ENCODE assay signal across 2 fruit fly cellular contexts in the genomic region with DNA sequence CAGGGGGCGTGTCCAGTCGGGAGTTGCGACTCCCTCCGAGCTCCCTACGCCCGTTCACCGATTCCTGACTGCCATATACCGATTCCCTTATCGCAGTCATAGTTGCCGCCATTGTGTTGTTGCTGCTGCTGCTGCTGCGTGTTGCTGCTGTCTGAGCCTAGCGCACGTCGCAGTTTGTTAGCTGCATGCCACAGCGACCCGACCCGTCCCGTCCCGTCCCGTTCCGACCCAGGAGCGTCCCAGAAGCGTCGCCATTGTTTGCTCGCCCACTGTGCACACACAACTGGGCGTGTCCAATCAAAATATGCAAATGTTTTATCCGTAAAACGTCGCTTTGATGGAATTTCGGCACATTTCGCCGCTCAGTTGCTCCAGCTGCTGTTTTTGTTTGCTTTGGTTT.
A peak's percentile ranks its signal among the peaks of the same experiment; 100 is the strongest.
TF ChIP-seq lines count a peak whose summit lies in the region.

No protein-coding gene starts in this region.

- no peak for TF ChIP-seq CTCF in whole organism, embryonic (GFP tag; optimal IDR thresholded peaks at IDR 0.05; lab: Kevin White, UChicago)

TF ChIP-seq in whole organism, embryonic, 481 proteins besides CTCF, POLR2A, EP300 and RAD21:
- TF ChIP-seq CG8478 (optimal IDR thresholded peaks at IDR 0.05; lab: Kevin White, UChicago): no peak
- 0 out of 2 replicates have a peak, but pooled peaks have one; percentile 20 for TF ChIP-seq al (GFP tag; IDR thresholded peaks at IDR 0.05; lab: Robert Waterston, UW)
- TF ChIP-seq Ets65A (GFP tag; lab: Kevin White, UChicago): peak; percentile 80
- no peak for TF ChIP-seq CG12299 (tag; optimal IDR thresholded peaks at IDR 0.05; lab: Kevin White, UChicago)
- TF ChIP-seq Meics (GFP tag; optimal IDR thresholded peaks at IDR 0.05; lab: Kevin White, UChicago): no peak

TF ChIP-seq in whole organism, wandering third instar larva, 38 proteins besides CTCF, POLR2A, EP300 and RAD21:
- TF ChIP-seq Abd-B (GFP tag; optimal IDR thresholded peaks at IDR 0.05; lab: Kevin White, UChicago) (no peak), Vsx2 (GFP tag; optimal IDR thresholded peaks at IDR 0.05; lab: Kevin White, UChicago; ENCODE audit: partially characterized antibody) (no peak), Hnf4 (GFP tag; optimal IDR thresholded peaks at IDR 0.05; lab: Kevin White, UChicago) (no peak), brk (GFP tag; optimal IDR thresholded peaks at IDR 0.05; lab: Kevin White, UChicago) (no peak), psq (GFP tag; optimal IDR thresholded peaks at IDR 0.05; lab: Kevin White, UChicago) (no peak), N (GFP tag; optimal IDR thresholded peaks at IDR 0.05; lab: Kevin White, UChicago) (no peak), Dfd (GFP tag; optimal IDR thresholded peaks at IDR 0.05; lab: Kevin White, UChicago) (peak; percentile 90)

Comparison
In these comparisons a context has a peak if more than half of its experiments do, and no peak if none do; other contexts are left out.
1. Of the 10 proteins assayed by ChIP-seq in both whole organism, embryonic and whole organism, wandering third instar larva: peak only in whole organism, embryonic: none; only in whole organism, wandering third instar larva: Dfd; in both: none; in neither: 9.